Fruit fly (Drosophila melanogaster): ENCODE results near the gene Ugt36E1.

Gene Ugt36E1

DNA sequence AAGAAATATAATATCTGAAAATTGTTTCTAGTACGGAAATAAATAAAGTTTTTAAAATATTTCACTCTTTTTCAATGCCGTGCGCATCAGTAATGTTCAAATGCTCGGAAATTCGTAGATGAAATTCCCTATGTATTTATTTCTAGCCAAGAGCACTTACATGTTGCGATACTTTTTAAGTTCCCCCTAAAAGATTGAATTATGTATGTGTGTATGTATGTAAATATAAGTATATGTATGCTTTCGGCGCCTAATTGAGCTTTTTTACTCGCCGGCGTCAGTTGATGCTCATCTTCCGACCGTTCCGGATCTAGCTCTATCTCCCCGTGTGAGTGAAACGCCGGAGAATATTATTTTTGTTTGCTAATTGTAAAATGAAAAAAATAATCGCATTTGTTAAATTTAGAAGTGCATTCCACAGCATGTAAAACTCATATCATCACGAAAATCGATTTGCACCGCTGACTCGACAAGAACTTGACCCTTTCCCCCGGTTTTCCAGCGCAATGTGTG, at the start of gene Ugt36E1:
Gene Ugt36E1, plus strand, starts transcription at position 275 of the 513 bp plus-strand sequence.
- TF ChIP-seq insv (optimal IDR thresholded peaks at IDR 0.05) (no peak), ttk (optimal IDR thresholded peaks at IDR 0.05) (no peak), h (optimal IDR thresholded peaks at IDR 0.05) (no peak), Sin3A (optimal IDR thresholded peaks at IDR 0.05) (no peak)

DNA sequence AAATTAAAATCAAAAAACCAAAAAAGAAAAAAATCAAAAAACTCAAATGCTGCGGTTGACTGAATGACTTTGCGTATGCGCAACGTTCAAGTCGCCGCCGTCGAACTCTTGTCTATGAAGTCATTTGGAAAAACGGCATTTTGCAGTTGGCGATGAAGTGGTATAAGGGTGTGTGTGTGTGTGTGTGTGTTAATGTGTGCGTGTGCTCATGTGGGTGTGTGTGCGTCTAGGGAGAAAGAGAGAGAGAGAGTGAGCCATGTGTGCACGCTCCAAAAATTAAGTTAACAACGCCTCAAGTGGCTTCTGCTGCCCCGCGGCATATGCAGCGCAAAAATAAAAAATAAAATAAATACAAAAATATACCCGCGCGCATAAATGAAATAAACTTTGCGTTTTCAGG, 49.1 kb upstream of the Ugt36E1 start:
- TF ChIP-seq Sin3A (optimal IDR thresholded peaks at IDR 0.05) (no peak), psq (optimal IDR thresholded peaks at IDR 0.05) (no peak), Myc (optimal IDR thresholded peaks at IDR 0.05) (no peak), insv (optimal IDR thresholded peaks at IDR 0.05) (no peak), h (optimal IDR thresholded peaks at IDR 0.05) (no peak), ttk (optimal IDR thresholded peaks at IDR 0.05) (no peak)

DNA sequence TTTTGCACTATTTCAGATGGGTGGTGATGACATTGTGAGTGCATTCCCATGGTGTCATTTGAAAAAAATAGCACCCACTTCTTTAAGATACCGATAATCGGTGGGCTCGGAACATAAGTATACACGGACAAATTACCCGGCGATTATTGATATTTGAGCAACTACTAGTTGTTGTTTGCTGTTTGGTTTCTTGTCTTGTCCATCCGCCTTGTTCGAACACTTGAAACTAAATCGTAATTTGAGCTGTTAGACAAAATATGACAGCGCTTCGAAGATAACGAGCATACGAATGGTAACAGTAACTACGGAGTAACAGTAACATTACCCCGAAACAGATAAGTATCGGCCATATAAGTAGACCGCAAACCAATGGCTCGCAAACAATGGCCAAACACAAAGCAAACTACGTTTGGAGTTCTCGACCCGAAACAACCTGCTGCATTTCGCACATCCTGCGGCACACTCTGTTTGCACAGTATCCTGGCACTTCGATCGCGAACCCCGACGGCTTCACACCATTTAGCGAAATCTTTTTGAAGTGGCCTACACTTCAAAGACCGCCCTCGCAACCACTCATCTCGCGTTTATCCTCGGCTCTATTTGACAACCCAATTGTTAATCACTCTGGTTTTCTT, 45.5 kb upstream of the Ugt36E1 start:
- TF ChIP-seq Sin3A (optimal IDR thresholded peaks at IDR 0.05) = no peak
- no peak for TF ChIP-seq h (optimal IDR thresholded peaks at IDR 0.05)
- TF ChIP-seq insv (optimal IDR thresholded peaks at IDR 0.05) = no peak
- TF ChIP-seq ttk (optimal IDR thresholded peaks at IDR 0.05) = no peak

DNA sequence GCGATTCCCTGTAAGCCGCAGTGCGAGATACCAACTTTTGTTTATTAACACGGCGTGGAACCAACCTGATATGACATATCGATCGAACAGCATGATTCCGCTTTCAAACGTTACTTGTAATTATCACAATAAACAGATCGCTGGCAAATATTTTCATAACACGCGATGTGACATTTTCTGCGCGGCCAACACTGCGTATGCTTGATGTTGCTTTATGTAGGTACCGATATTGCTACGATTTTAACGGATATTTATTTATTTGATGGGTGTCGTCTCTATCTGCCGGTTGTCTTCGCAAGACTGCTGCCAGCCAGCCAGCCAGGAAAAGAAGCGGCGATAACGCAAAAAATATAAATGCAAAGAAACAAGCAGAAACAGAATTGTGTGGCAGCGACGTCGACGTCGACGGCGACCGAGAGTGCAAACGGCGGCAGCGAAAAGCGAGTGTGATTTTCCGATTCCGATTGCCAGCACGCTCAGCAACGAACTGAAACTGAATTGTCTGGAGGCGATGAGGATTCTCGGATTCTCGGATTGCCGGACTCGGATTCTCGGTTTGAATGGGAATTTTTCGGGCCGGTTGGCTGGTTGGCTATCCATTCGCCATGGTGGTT, 44.3 kb upstream of the Ugt36E1 start:
- no peak for TF ChIP-seq ttk (optimal IDR thresholded peaks at IDR 0.05)

DNA sequence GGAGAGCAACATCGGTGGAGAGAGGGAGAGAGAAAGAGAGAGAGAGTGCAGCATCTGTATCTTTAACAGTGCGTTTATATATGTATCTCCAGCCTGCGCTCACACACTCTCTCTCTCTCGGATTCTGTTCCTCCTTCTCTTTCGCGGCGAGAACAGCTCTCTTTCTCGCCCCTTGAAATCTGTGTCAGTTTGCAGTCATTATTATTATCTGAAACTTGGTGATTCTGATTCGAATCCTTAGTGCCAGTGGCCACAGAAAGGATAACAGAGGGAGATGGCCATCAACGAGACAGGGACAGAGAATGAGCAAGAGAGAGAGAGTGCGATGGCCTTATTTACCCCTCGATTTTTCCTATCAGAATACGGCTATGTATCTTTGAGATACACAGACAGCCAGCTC, 43.6 kb upstream of the Ugt36E1 start:
- TF ChIP-seq Myc (optimal IDR thresholded peaks at IDR 0.05) = no peak
- no peak for TF ChIP-seq insv (optimal IDR thresholded peaks at IDR 0.05)
- TF ChIP-seq h (optimal IDR thresholded peaks at IDR 0.05) = no peak
- no peak for TF ChIP-seq psq (optimal IDR thresholded peaks at IDR 0.05)
- no peak for TF ChIP-seq ttk (optimal IDR thresholded peaks at IDR 0.05)
- no peak for TF ChIP-seq Sin3A (optimal IDR thresholded peaks at IDR 0.05)

DNA sequence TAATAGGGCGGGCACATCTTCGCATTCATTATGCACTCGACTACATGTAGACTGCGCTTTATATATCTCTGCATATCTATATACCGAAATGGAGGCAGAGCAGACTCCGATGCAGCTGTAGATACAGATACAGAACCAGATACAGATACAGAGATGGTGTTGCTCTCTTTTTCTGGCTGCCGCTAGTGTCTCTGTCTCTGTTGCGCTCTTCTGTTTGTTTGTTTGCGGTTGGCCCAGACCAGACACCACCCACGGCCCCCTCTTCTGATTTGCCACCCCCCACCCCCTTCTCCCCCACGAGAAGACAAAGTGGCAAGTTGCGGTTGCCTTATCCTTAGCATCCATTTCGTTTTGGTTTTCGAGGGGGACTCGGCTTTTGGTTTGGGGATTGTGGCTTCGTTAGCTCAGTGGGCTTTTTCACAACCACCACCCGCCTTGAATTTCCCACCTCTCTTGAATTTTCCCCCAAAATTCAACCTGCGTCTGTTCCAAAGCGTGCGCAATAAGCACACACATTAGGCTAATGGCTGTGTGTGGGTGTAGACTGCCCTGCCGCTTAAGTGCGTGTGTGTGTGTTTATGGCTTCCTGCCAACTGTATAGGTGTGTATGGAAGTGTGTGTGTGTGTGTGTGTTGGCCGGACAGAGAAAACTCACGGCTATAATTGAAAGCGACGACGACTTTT, 43.1 kb upstream of the Ugt36E1 start:
- no peak for TF ChIP-seq psq (optimal IDR thresholded peaks at IDR 0.05)
- TF ChIP-seq Sin3A (optimal IDR thresholded peaks at IDR 0.05) = no peak
- no peak for TF ChIP-seq insv (optimal IDR thresholded peaks at IDR 0.05)
- no peak for TF ChIP-seq h (optimal IDR thresholded peaks at IDR 0.05)
- TF ChIP-seq Myc (optimal IDR thresholded peaks at IDR 0.05) = no peak
- TF ChIP-seq ttk (optimal IDR thresholded peaks at IDR 0.05) = no peak

DNA sequence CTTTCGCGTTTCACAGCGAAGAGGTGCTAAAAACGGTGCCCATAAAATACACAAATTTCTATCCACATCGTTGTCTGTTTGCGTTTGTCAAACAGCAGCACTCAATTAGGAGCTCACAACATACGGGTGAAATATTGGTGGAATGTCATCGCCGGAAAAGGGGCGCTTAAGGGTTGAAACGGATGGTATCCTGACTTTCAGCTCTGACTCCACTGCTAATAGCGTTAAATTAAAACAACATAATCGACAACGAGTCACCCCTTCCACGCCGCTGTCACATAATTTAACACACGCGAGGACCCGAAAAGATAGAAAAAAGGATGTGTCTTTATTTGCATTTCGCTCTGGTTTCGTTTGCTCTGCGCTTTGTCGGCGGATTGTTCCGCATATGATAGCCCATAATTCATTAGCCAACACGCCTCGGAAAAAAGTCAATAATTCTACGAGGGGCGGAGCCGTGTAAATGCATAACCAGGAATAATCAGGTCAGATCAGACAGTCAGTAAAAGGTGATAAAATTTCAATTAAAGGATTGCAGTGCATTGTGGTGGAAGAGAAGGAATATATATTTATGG, 41.5 kb upstream of the Ugt36E1 start:
- no peak for TF ChIP-seq insv (optimal IDR thresholded peaks at IDR 0.05)

DNA sequence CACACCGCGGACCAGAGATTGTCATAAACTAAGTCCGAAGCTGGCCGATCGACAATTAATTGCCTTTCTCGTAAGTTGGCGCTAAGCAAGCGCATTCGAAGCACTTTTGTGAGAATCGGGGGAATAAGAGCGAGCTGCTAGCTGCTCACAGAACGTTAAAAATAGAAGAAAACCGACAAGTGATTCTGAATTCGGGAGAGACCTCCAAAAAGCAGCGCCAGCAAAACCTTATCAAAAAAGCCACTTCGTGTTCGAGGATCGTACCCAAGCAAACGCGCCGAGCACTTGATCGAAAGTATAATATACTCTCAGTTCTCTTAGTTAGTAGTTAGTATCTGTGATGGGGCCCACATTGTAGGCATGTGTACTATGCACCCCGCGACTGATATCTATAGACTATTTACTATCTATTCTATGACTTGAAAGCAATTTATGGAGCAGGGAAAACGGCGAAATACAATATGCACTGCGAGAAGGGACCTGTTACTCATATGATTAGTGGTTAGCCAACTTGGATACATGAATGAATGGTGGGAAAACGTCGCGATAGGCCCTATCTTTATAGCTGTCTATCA, 39.1 kb upstream of the Ugt36E1 start:
- TF ChIP-seq Myc (optimal IDR thresholded peaks at IDR 0.05) = no peak
- TF ChIP-seq insv (optimal IDR thresholded peaks at IDR 0.05) = no peak
- TF ChIP-seq ttk (optimal IDR thresholded peaks at IDR 0.05) = no peak
- no peak for TF ChIP-seq Sin3A (optimal IDR thresholded peaks at IDR 0.05)
- no peak for TF ChIP-seq psq (optimal IDR thresholded peaks at IDR 0.05)
- TF ChIP-seq h (optimal IDR thresholded peaks at IDR 0.05) = no peak

DNA sequence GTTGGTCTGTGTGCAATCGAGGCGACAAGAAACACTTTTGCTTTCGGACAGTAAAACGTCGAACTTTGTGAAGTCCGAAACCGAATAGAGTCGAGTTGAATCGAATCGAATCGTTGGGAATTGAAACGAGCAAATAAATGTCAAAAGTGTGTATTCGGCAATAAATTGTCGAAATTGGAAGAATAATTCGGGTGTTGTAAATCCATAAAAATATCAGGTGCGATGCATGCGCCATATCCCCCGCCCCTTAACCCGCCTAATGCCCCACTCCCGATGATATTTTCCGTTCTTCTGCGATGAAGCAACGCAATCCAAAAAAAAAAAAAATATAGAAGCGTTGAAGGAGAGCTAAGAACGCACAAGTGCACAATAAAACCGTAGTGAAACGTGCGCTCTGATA, 37.6 kb upstream of the Ugt36E1 start:
- no peak for TF ChIP-seq psq (optimal IDR thresholded peaks at IDR 0.05)
- TF ChIP-seq ttk (optimal IDR thresholded peaks at IDR 0.05) = no peak
- TF ChIP-seq Sin3A (optimal IDR thresholded peaks at IDR 0.05) = no peak
- no peak for TF ChIP-seq insv (optimal IDR thresholded peaks at IDR 0.05)
- TF ChIP-seq h (optimal IDR thresholded peaks at IDR 0.05) = no peak
- TF ChIP-seq Myc (optimal IDR thresholded peaks at IDR 0.05) = no peak

DNA sequence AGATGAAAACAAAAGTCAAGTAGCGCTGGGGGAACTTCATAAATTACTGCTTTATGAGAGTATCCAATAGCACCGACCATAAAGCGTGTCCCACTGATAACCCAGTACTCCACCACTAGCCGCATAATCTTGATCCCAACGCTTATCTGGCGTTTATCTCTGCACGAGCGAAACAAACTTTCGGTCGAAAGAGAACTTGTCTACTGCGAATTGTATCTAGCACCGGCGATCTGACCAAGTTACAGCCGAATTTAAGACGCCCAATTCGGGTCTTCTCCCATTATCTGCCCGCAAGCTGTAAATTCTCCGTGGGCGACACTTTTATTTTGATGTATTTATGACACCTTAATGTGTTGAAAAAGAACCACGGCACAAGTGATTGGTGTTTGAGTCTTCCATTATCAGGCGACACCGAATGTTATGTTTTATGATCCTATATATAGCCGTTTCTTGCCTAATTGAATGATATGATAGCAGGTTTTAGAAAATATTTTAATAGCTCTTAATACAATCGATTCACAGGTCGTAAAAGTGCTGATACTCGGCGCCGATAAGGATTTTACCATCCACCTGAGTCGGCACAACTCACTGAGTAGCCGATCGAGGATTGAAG, 36.7 kb upstream of the Ugt36E1 start:
- TF ChIP-seq ttk (optimal IDR thresholded peaks at IDR 0.05) (no peak), Myc (optimal IDR thresholded peaks at IDR 0.05) (no peak), psq (optimal IDR thresholded peaks at IDR 0.05) (no peak), Sin3A (optimal IDR thresholded peaks at IDR 0.05) (no peak), insv (optimal IDR thresholded peaks at IDR 0.05) (no peak), h (optimal IDR thresholded peaks at IDR 0.05) (no peak)

DNA sequence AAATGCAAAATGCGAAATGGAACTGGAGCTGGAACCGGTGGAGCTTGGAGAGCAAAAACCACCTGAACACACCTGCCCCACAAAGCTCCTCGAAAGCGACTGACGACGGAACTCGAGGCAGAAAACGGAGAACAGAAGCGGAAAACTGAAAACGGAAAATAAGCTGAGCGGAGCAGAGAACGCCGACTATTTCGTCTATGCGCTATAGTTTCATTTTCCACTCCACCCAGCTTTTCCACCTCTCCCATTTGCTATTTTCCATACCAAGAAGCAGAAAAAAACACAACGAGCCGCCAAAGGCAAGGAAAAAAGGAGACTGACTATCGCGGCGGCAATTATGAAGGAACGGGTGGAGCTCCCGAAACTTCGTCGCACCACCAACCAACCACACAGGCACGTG, 33.8 kb upstream of the Ugt36E1 start, which contains the start of gene ham:
Gene ham, minus strand, starts transcription at position 101 of the 400 bp plus-strand sequence.
- TF ChIP-seq ttk (optimal IDR thresholded peaks at IDR 0.05) (no peak), Myc (optimal IDR thresholded peaks at IDR 0.05) (no peak), h (optimal IDR thresholded peaks at IDR 0.05) (no peak), Sin3A (optimal IDR thresholded peaks at IDR 0.05) (no peak), psq (optimal IDR thresholded peaks at IDR 0.05) (no peak), insv (optimal IDR thresholded peaks at IDR 0.05) (no peak)

DNA sequence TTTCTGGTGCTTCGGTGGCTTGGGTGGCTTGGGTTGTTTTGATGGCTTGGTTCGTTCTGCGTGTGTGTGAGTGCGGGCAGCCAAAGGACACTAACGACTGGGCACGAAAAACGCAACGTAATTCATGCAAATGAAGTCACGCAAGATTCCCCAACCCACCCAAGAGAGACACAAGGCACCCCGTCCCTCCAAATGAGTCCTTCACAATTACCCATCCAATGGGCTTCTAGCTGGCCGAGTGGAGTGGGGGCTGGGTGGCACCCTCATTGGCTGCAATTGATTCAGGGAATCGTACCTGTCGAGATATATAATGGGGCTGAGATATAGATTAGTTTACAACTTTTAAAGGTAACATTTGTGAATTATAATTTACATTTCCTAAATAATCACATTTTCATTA, 33.3 kb upstream of the Ugt36E1 start:
- TF ChIP-seq Sin3A (optimal IDR thresholded peaks at IDR 0.05) (no peak), ttk (optimal IDR thresholded peaks at IDR 0.05) (no peak), psq (optimal IDR thresholded peaks at IDR 0.05) (no peak), insv (optimal IDR thresholded peaks at IDR 0.05) (no peak), Myc (optimal IDR thresholded peaks at IDR 0.05) (no peak), h (optimal IDR thresholded peaks at IDR 0.05) (no peak)
